Worm (Caenorhabditis elegans) whole organism, midembryonic: ENCODE measurements around the gene mcat-1.

ENCODE experiments used
- cog-1 ChIP-seq: sonication (generic microtip); optimal IDR thresholded peaks from 2 replicates; lab custom pipeline; 2016; ENCODE audit warnings: missing genetic modification characterization, missing compliant biosample characterization
- flt-1 ChIP-seq: fragments of 200-800 bp; sonication (Bioruptor generic); IDR thresholded peaks from 2 replicates; pipeline ENCODE4 v1.3.6; 2022; ENCODE audit warnings: missing genetic modification characterization, missing compliant biosample characterization
- klf-2 ChIP-seq: fragments of 200-800 bp; sonication (Bioruptor generic); conservative IDR thresholded peaks from 2 replicates; pipeline ENCODE4 v1.3.6; 2022; ENCODE audit warnings: missing genetic modification reagents, missing genetic modification characterization, missing compliant biosample characterization
- med-1 ChIP-seq: sonication (generic microtip); optimal IDR thresholded peaks from 2 replicates; lab custom pipeline; 2017; ENCODE audit warnings: missing genetic modification characterization, mild to moderate bottlenecking, missing compliant biosample characterization, antibody characterized with exemption, missing genetic modification reagents; ENCODE audit not compliant: insufficient read depth
- tab-1 ChIP-seq: fragments of 200-800 bp; sonication (Bioruptor generic); IDR thresholded peaks from 2 replicates; pipeline ENCODE4 v1.3.6; 2022; ENCODE audit warnings: missing genetic modification characterization, missing compliant biosample characterization
- ztf-23 ChIP-seq: fragments of 200-800 bp; sonication (Bioruptor generic); IDR thresholded peaks from 2 replicates; pipeline ENCODE4 v1.3.6; 2022; ENCODE audit warnings: missing genetic modification reagents, missing genetic modification characterization, missing compliant biosample characterization
- ztf-29 ChIP-seq: fragments of 200-800 bp; sonication (Bioruptor generic); IDR thresholded peaks from 2 replicates; pipeline ENCODE4 v1.3.6; 2022; ENCODE audit warnings: missing genetic modification reagents, missing genetic modification characterization, missing compliant biosample characterization

DNA sequence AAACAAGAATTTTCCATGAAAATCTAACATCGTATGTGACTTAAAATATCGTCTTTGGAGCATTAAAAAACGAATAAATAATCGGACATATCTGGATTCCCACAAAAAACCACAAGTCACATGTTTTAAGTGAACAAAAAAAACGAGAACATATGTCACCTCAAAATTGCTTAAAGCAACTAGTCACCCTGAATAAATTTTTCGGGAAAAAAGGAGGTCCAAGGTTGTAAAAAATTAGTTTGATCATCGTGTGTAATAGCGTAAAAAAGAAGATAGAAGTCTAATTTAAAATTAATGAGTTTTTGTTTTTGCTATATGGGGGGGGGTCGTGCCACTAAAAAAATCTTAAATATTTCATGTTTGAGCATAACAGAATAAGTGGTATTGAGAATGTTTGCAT is 38.5 kb upstream of the mcat-1 start:
- TF ChIP-seq flt-1 (GFP tag; lab: Robert Waterston, UW), result no peak
- no peak for TF ChIP-seq ztf-29 (GFP tag; lab: Robert Waterston, UW)
- TF ChIP-seq med-1 (GFP tag; lab: Kevin White, UChicago), result no peak
- no peak for TF ChIP-seq ztf-23 (GFP tag; lab: Robert Waterston, UW)
- no peak for TF ChIP-seq cog-1 (tag; lab: Kevin White, UChicago)
- no peak for TF ChIP-seq klf-2 (GFP tag; lab: Robert Waterston, UW)
- no peak for TF ChIP-seq tab-1 (GFP tag; lab: Robert Waterston, UW)
